Fruit fly (Drosophila melanogaster) whole organism, adult: ENCODE measurements around the gene OdsH.

ENCODE experiments used
- CG7101 ChIP-seq: fragments of 200-800 bp; sonication (Bioruptor generic); optimal IDR thresholded peaks from 2 replicates; lab custom pipeline; 2018; ENCODE audit warnings: missing biosample characterization, mild to moderate bottlenecking, missing genetic modification characterization, moderate library complexity
- pad ChIP-seq: fragments of 200-800 bp; sonication (Bioruptor generic); optimal IDR thresholded peaks from 3 replicates; lab custom pipeline; 2017; ENCODE audit warnings: missing biosample characterization, missing genetic modification characterization, mild to moderate bottlenecking, moderate library complexity, missing genetic modification reagents

dm6 chrX:17856458-17857277 is 65.9 kb downstream of the OdsH start, which contains the start of gene Srx:
- TF ChIP-seq pad, result peak; percentile 51
- peak; percentile 35 for TF ChIP-seq CG7101 (tag; lab: Kevin White, UChicago)
